Fruit fly (Drosophila melanogaster) S2 (cell line): ENCODE measurements around the gene CG42661.

Experiments used
- CG8478 ChIP-seq: fragments of >200 bp; optimal IDR thresholded peaks from 2 replicates; lab custom pipeline; 2018
- CTCF ChIP-seq, 2 experiments: fragments of >200 bp; optimal IDR thresholded peaks; 2 replicates each; lab custom pipeline; 2018

DNA sequence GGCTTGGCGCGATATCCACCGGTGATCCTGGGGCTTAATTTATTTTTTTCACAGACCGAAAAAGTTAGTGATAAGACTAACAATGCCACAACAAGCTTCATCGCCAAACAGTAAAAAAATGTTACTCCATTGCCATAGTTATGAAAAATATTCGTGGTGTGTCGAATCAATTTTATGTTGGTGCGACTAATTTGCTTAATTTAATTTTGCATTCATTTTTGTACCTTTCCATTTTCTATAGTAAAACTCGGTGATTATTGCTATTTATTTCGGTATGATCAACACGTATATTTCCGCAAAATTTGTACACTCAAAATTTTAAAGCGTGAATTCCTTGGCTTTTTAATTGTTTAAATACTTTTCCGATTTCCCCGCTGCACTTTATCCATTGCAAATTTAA lies 24.7 kb upstream of the CG42661 start, which contains the start of gene sphinx2:
- TF ChIP-seq CG8478 (no peak), CTCF (optimal IDR thresholded peaks at IDR 0.05; lab: Kevin White, UChicago) (no peak)
